Fruit fly (Drosophila melanogaster) whole organism, prepupa: ENCODE data around the gene CG3552.
A peak's percentile ranks its signal among the peaks of the same experiment; 100 is the strongest.

Source experiments
- Blimp-1 ChIP-seq: fragments of 200-800 bp; sonication (Bioruptor generic); optimal IDR thresholded peaks from 3 replicates; lab custom pipeline; 2017; ENCODE audit warnings: missing biosample characterization, missing genetic modification characterization, mild to moderate bottlenecking, moderate library complexity, missing genetic modification reagents
- CG10631 ChIP-seq: fragments of 200-800 bp; sonication (Bioruptor generic); optimal IDR thresholded peaks from 2 replicates; lab custom pipeline; 2016; ENCODE audit warnings: missing biosample characterization, missing genetic modification characterization
- CG10669 ChIP-seq: fragments of 200-800 bp; sonication (Bioruptor generic); optimal IDR thresholded peaks from 3 replicates; lab custom pipeline; 2018; ENCODE audit warnings: missing biosample characterization, mild to moderate bottlenecking, missing genetic modification characterization, moderate library complexity
- CG11762 ChIP-seq: fragments of 200-800 bp; sonication (Bioruptor generic); optimal IDR thresholded peaks from 3 replicates; lab custom pipeline; 2016; ENCODE audit warnings: missing biosample characterization, missing genetic modification characterization; ENCODE audit not compliant: insufficient read depth
- CG15336 ChIP-seq: fragments of 200-800 bp; sonication (Bioruptor generic); IDR thresholded peaks from 2 replicates; pipeline ENCODE4 v1.3.6; 2022; ENCODE audit warnings: missing biosample characterization, missing genetic modification characterization
- CG1621 ChIP-seq: fragments of 200-800 bp; sonication (Bioruptor generic); optimal IDR thresholded peaks from 3 replicates; lab custom pipeline; 2018; ENCODE audit warnings: missing biosample characterization, mild to moderate bottlenecking, missing genetic modification characterization
- CG3032 ChIP-seq: fragments of 200-800 bp; optimal IDR thresholded peaks from 2 replicates; lab custom pipeline; 2019; ENCODE audit warnings: missing biosample characterization, mild to moderate bottlenecking, missing genetic modification characterization, moderate library complexity
- CG34406 ChIP-seq: fragments of 200-800 bp; sonication (Bioruptor generic); optimal IDR thresholded peaks from 3 replicates; lab custom pipeline; 2016; ENCODE audit warnings: missing biosample characterization, missing genetic modification characterization
- CG4318 ChIP-seq: fragments of 200-800 bp; sonication (Bioruptor generic); optimal IDR thresholded peaks from 3 replicates; lab custom pipeline; 2017; ENCODE audit warnings: missing biosample characterization, mild to moderate bottlenecking, missing genetic modification characterization
- CG6163 ChIP-seq: fragments of 200-800 bp; sonication (Bioruptor generic); IDR thresholded peaks from 3 replicates; pipeline ENCODE4 v1.3.6; 2022; ENCODE audit warnings: missing biosample characterization, missing genetic modification characterization
- CG6276 ChIP-seq: fragments of 200-800 bp; sonication (Bioruptor generic); optimal IDR thresholded peaks from 2 replicates; lab custom pipeline; 2017; ENCODE audit warnings: missing biosample characterization, mild to moderate bottlenecking, missing genetic modification characterization
- CG6792 ChIP-seq: fragments of 200-800 bp; sonication (Bioruptor generic); optimal IDR thresholded peaks from 3 replicates; lab custom pipeline; 2016; ENCODE audit warnings: missing biosample characterization, missing genetic modification characterization
- CG6808 ChIP-seq: fragments of 200-800 bp; sonication (Bioruptor generic); optimal IDR thresholded peaks from 3 replicates; lab custom pipeline; 2017; ENCODE audit warnings: missing biosample characterization, missing genetic modification characterization, mild to moderate bottlenecking, moderate library complexity, missing genetic modification reagents
- CG6854 ChIP-seq: fragments of 200-800 bp; sonication (Bioruptor generic); optimal IDR thresholded peaks from 2 replicates; lab custom pipeline; 2017; ENCODE audit warnings: missing biosample characterization, mild to moderate bottlenecking, missing genetic modification characterization
- CG7368 ChIP-seq: fragments of 200-800 bp; sonication (Bioruptor generic); optimal IDR thresholded peaks from 3 replicates; lab custom pipeline; 2016; ENCODE audit warnings: missing biosample characterization, missing genetic modification characterization
- CG8119 ChIP-seq: fragments of 200-800 bp; sonication (Bioruptor generic); IDR thresholded peaks from 3 replicates; pipeline ENCODE4 v1.3.6; 2022; ENCODE audit warnings: missing biosample characterization, missing genetic modification characterization
- CG8319 ChIP-seq: fragments of 200-800 bp; sonication (Bioruptor generic); optimal IDR thresholded peaks from 3 replicates; lab custom pipeline; 2016; ENCODE audit warnings: missing biosample characterization, missing genetic modification characterization
- CG8632 ChIP-seq: fragments of 200-800 bp; sonication (Bioruptor generic); optimal IDR thresholded peaks from 3 replicates; lab custom pipeline; 2016; ENCODE audit warnings: missing biosample characterization, missing genetic modification characterization
- Eip75B ChIP-seq: fragments of 200-800 bp; sonication (Bioruptor generic); optimal IDR thresholded peaks from 3 replicates; lab custom pipeline; 2016; ENCODE audit warnings: missing biosample characterization, missing genetic modification characterization
- Eip78C ChIP-seq: fragments of 200-800 bp; sonication (Bioruptor generic); peaks from one replicate; lab custom pipeline; 2016; ENCODE audit warnings: missing biosample characterization, missing genetic modification characterization
- Eip93F ChIP-seq: fragments of 200-800 bp; sonication (Bioruptor generic); optimal IDR thresholded peaks from 2 replicates; lab custom pipeline; 2016; ENCODE audit warnings: missing biosample characterization, mild to moderate bottlenecking, missing genetic modification characterization
- Ets21C ChIP-seq: fragments of 200-800 bp; sonication (Bioruptor generic); optimal IDR thresholded peaks from 3 replicates; lab custom pipeline; 2016; ENCODE audit warnings: missing biosample characterization, missing genetic modification characterization
- Gug ChIP-seq: fragments of 200-800 bp; sonication (Bioruptor generic); IDR thresholded peaks from 2 replicates; pipeline ENCODE4 v1.3.6; 2022; ENCODE audit warnings: missing biosample characterization, missing genetic modification characterization
- Hr38 ChIP-seq: sonication (Bioruptor generic); optimal IDR thresholded peaks from 2 replicates; lab custom pipeline; 2016; ENCODE audit warnings: missing biosample characterization, missing genetic modification characterization
- Hr39 ChIP-seq: fragments of 200-800 bp; sonication (Bioruptor generic); optimal IDR thresholded peaks from 2 replicates; lab custom pipeline; 2016; ENCODE audit warnings: missing biosample characterization, missing genetic modification characterization
- Hr4 ChIP-seq: fragments of 200-800 bp; sonication (Bioruptor generic); optimal IDR thresholded peaks from 3 replicates; lab custom pipeline; 2016; ENCODE audit warnings: missing biosample characterization, missing genetic modification characterization
- Met ChIP-seq: fragments of 200-800 bp; sonication (Bioruptor generic); optimal IDR thresholded peaks from 3 replicates; lab custom pipeline; 2016; ENCODE audit warnings: missing biosample characterization, missing genetic modification characterization
- OdsH ChIP-seq: fragments of 200-800 bp; sonication (Bioruptor generic); optimal IDR thresholded peaks from 3 replicates; lab custom pipeline; 2016; ENCODE audit warnings: missing biosample characterization, missing genetic modification characterization
- Sox102F ChIP-seq: fragments of 200-800 bp; sonication (Bioruptor generic); optimal IDR thresholded peaks from 2 replicates; lab custom pipeline; 2016; ENCODE audit warnings: missing biosample characterization, mild to moderate bottlenecking, missing genetic modification characterization
- Sox14 ChIP-seq: fragments of 200-800 bp; sonication (Bioruptor generic); optimal IDR thresholded peaks from 3 replicates; lab custom pipeline; 2016; ENCODE audit warnings: missing biosample characterization, missing genetic modification characterization
- Sox15 ChIP-seq: fragments of 200-800 bp; sonication (Bioruptor generic); optimal IDR thresholded peaks from 3 replicates; lab custom pipeline; 2016; ENCODE audit warnings: missing biosample characterization, missing genetic modification characterization
- achi ChIP-seq: fragments of 200-800 bp; sonication (Bioruptor generic); optimal IDR thresholded peaks from 3 replicates; lab custom pipeline; 2016; ENCODE audit warnings: missing biosample characterization, missing genetic modification characterization
- cyc ChIP-seq: fragments of 200-800 bp; sonication (Bioruptor generic); optimal IDR thresholded peaks from 3 replicates; lab custom pipeline; 2016; ENCODE audit warnings: missing biosample characterization, missing genetic modification characterization
- eg ChIP-seq: fragments of 200-800 bp; sonication (Bioruptor generic); IDR thresholded peaks from 3 replicates; pipeline ENCODE4 v1.3.6; 2022; ENCODE audit warnings: missing biosample characterization, missing genetic modification characterization
- fd59A ChIP-seq: fragments of 200-800 bp; sonication (Bioruptor generic); optimal IDR thresholded peaks from 2 replicates; lab custom pipeline; 2017; ENCODE audit warnings: missing biosample characterization, mild to moderate bottlenecking, missing genetic modification characterization, missing genetic modification reagents
- fd85E ChIP-seq: fragments of 200-800 bp; sonication (Bioruptor generic); optimal IDR thresholded peaks from 3 replicates; lab custom pipeline; 2016; ENCODE audit warnings: missing biosample characterization, missing genetic modification characterization
- fkh ChIP-seq: fragments of 200-800 bp; sonication (Bioruptor generic); optimal IDR thresholded peaks from 3 replicates; lab custom pipeline; 2017; ENCODE audit warnings: missing biosample characterization, mild to moderate bottlenecking, missing genetic modification characterization, moderate library complexity
- lz ChIP-seq: fragments of 200-800 bp; sonication (Bioruptor generic); optimal IDR thresholded peaks from 3 replicates; lab custom pipeline; 2016; ENCODE audit warnings: missing biosample characterization, missing genetic modification characterization
- net ChIP-seq: fragments of 200-800 bp; sonication (Bioruptor generic); optimal IDR thresholded peaks from 3 replicates; lab custom pipeline; 2016; ENCODE audit warnings: missing biosample characterization, missing genetic modification characterization
- pdm3 ChIP-seq: fragments of 200-800 bp; sonication (Bioruptor generic); optimal IDR thresholded peaks from 3 replicates; lab custom pipeline; 2016; ENCODE audit warnings: missing biosample characterization, missing genetic modification characterization
- spab ChIP-seq: fragments of 200-800 bp; sonication (Bioruptor generic); optimal IDR thresholded peaks from 2 replicates; lab custom pipeline; 2017; ENCODE audit warnings: missing biosample characterization, mild to moderate bottlenecking, missing genetic modification characterization, missing genetic modification reagents
- ss ChIP-seq, 2 experiments: fragments of 200-800 bp; sonication (Bioruptor generic); optimal IDR thresholded peaks; 2 replicates in 1 of 2; 3 replicates in 1 of 2; lab custom pipeline; 2017 to 2018; ENCODE audit warnings: mild to moderate bottlenecking in 2 of 2, missing biosample characterization in 2 of 2, missing genetic modification characterization in 2 of 2, moderate library complexity in 1 of 2
- topi ChIP-seq: fragments of 200-800 bp; sonication (Bioruptor generic); optimal IDR thresholded peaks from 3 replicates; lab custom pipeline; 2016; ENCODE audit warnings: missing biosample characterization, missing genetic modification characterization

The CG3552 gene

dm6 chr3L:9410754-9411423 lies 45.2 kb upstream of the CG3552 start, which contains the start of the genes CG4022 and Cpsf5 (continued):
- no peak for TF ChIP-seq CG4318 (GFP tag; lab: Kevin White, UChicago)
- TF ChIP-seq cyc (GFP tag; lab: Kevin White, UChicago): peak; percentile 62
- TF ChIP-seq fd59A (GFP tag; lab: Kevin White, UChicago): no peak
- peak; percentile 46 for TF ChIP-seq Sox15 (GFP tag; lab: Kevin White, UChicago)
- TF ChIP-seq Sox14 (GFP tag; lab: Kevin White, UChicago): peak; percentile 70
- TF ChIP-seq CG11762: peak; percentile 45
- TF ChIP-seq CG1621: peak; percentile 36
- no peak for TF ChIP-seq fd85E (GFP tag; lab: Kevin White, UChicago)
- TF ChIP-seq Gug: no peak; the same call in 1 of the 2 replicates
- TF ChIP-seq CG10631 (GFP tag; lab: Kevin White, UChicago): peak; percentile 79
- TF ChIP-seq CG3032 (tag; lab: Kevin White, UChicago): peak; percentile 75
- peak; percentile 64 for TF ChIP-seq CG6792 (GFP tag; lab: Kevin White, UChicago)
- no peak for TF ChIP-seq CG10669 (GFP tag; lab: Kevin White, UChicago)
- peak; percentile 69 for TF ChIP-seq Eip93F (GFP tag; lab: Kevin White, UChicago)
- peak; percentile 29 for TF ChIP-seq CG8632 (GFP tag; lab: Kevin White, UChicago)
- peak; percentile 46 for TF ChIP-seq Ets21C
- peak; percentile 77 for TF ChIP-seq Sox102F
- peak; percentile 79 for TF ChIP-seq OdsH (GFP tag; lab: Kevin White, UChicago)
- TF ChIP-seq CG6276 (GFP tag; lab: Kevin White, UChicago): no peak
- TF ChIP-seq CG7368 (GFP tag; lab: Kevin White, UChicago): peak; percentile 56
- TF ChIP-seq topi (GFP tag; lab: Kevin White, UChicago): peak; percentile 70

dm6 chr3L:9417288-9417687 lies 38.8 kb upstream of the CG3552 start, which contains the start of gene CG3982:
Gene CG3982 (minus strand): TSS chr3L:9417388.
- TF ChIP-seq Blimp-1 (GFP tag; lab: Kevin White, UChicago) (no peak), CG8632 (GFP tag; lab: Kevin White, UChicago) (no peak), ss (GFP tag; optimal IDR thresholded peaks at IDR 0.05; lab: Kevin White, UChicago) (no peak), pdm3 (no peak), CG10669 (GFP tag; lab: Kevin White, UChicago) (no peak), Eip93F (GFP tag; lab: Kevin White, UChicago) (no peak), fkh (GFP tag; lab: Kevin White, UChicago) (no peak)

- peak; percentile 85 for TF ChIP-seq CG15336 (GFP tag; lab: Robert Waterston, UW)
- no peak for TF ChIP-seq CG6792 (GFP tag; lab: Kevin White, UChicago)
- TF ChIP-seq CG34406: peak; percentile 63
- peak; percentile 47 for TF ChIP-seq Sox14 (GFP tag; lab: Kevin White, UChicago)
- TF ChIP-seq net: peak; percentile 44
- TF ChIP-seq CG3032 (tag; lab: Kevin White, UChicago): peak; percentile 15
- peak; percentile 69 for TF ChIP-seq OdsH (GFP tag; lab: Kevin White, UChicago)
- peak; percentile 77 for TF ChIP-seq cyc (GFP tag; lab: Kevin White, UChicago)
- TF ChIP-seq CG6163 (GFP tag; lab: Robert Waterston, UW): peak; percentile 85
- peak; percentile 67 for TF ChIP-seq CG6276 (GFP tag; lab: Kevin White, UChicago)
- peak; percentile 50 for TF ChIP-seq Hr4 (GFP tag; lab: Kevin White, UChicago)
- peak; percentile 30 for TF ChIP-seq CG8319 (GFP tag; lab: Kevin White, UChicago)
- no peak for TF ChIP-seq CG1621
- TF ChIP-seq Met (GFP tag; lab: Kevin White, UChicago): peak; percentile 72
- no peak for TF ChIP-seq CG6808 (GFP tag; lab: Kevin White, UChicago)
- TF ChIP-seq CG11762: peak; percentile 19
- TF ChIP-seq lz: no peak
- TF ChIP-seq Sox102F: peak; percentile 67
- TF ChIP-seq Eip75B (GFP tag; lab: Kevin White, UChicago): no peak
- TF ChIP-seq CG7368 (GFP tag; lab: Kevin White, UChicago): peak; percentile 59
- TF ChIP-seq Hr38: no peak
- TF ChIP-seq spab (GFP tag; lab: Kevin White, UChicago): no peak
- peak; percentile 39 for TF ChIP-seq achi (GFP tag; lab: Kevin White, UChicago)
- TF ChIP-seq Eip93F (GFP tag; lab: Kevin White, UChicago): no peak
- TF ChIP-seq CG8632 (GFP tag; lab: Kevin White, UChicago): peak; percentile 35
- peak; percentile 22 for TF ChIP-seq fd59A (GFP tag; lab: Kevin White, UChicago)
- peak; percentile 45 for TF ChIP-seq CG4318 (GFP tag; lab: Kevin White, UChicago)
- TF ChIP-seq pdm3: peak; percentile 63
- TF ChIP-seq CG8119: peak; percentile 81
- TF ChIP-seq Ets21C: no peak
- peak; percentile 87 for TF ChIP-seq Eip78C (GFP tag; lab: Kevin White, UChicago)
- TF ChIP-seq Gug: peak; percentile 74
- TF ChIP-seq eg (GFP tag; lab: Robert Waterston, UW): peak; percentile 91
- TF ChIP-seq CG6854 (GFP tag; lab: Kevin White, UChicago): no peak
- TF ChIP-seq CG10631 (GFP tag; lab: Kevin White, UChicago): no peak
- TF ChIP-seq Hr39: peak; percentile 64
Measured at dm6 chr3L:9419328-9419727, 36.8 kb upstream of the CG3552 start.
